Worm (Caenorhabditis elegans) whole organism, young adult: ENCODE measurements around the gene dhps-1.

Source experiments
- B0261.1 ChIP-seq: sonication (generic microtip); optimal IDR thresholded peaks from 2 replicates; lab custom pipeline; 2016; ENCODE audit warnings: mild to moderate bottlenecking, missing genetic modification characterization, moderate library complexity, missing compliant biosample characterization
- B0336.3 ChIP-seq: fragments of 200-800 bp; sonication (Bioruptor generic); IDR thresholded peaks from 2 replicates; pipeline ENCODE4 v1.3.6; 2022; ENCODE audit warnings: missing genetic modification characterization, missing compliant biosample characterization
- D2030.7 ChIP-seq: fragments of 200-800 bp; sonication (Bioruptor generic); IDR thresholded peaks from 2 replicates; pipeline ENCODE4 v1.3.6; 2022; ENCODE audit warnings: missing genetic modification reagents, missing genetic modification characterization, missing compliant biosample characterization
- F23B12.7 ChIP-seq: sonication (generic microtip); optimal IDR thresholded peaks from 2 replicates; lab custom pipeline; 2017; ENCODE audit warnings: missing genetic modification characterization, mild to moderate bottlenecking, missing compliant biosample characterization, antibody characterized with exemption, moderate library complexity; ENCODE audit not compliant: insufficient read depth
- F33H1.4 ChIP-seq: fragments of 200-800 bp; sonication (Bioruptor generic); IDR thresholded peaks from 2 replicates; pipeline ENCODE4 v1.3.6; 2022; ENCODE audit warnings: missing genetic modification reagents, missing genetic modification characterization, missing compliant biosample characterization
- F39B2.1 ChIP-seq: fragments of 200-800 bp; sonication (Bioruptor generic); IDR thresholded peaks from 2 replicates; pipeline ENCODE4 v1.3.6; 2022; ENCODE audit warnings: missing genetic modification reagents, missing genetic modification characterization, missing compliant biosample characterization
- F55B11.4 ChIP-seq: sonication (generic microtip); optimal IDR thresholded peaks from 2 replicates; lab custom pipeline; 2016; ENCODE audit warnings: missing compliant biosample characterization, missing genetic modification characterization, borderline replicate concordance; ENCODE audit not compliant: insufficient read depth
- T07F8.4 ChIP-seq: sonication (generic microtip); optimal IDR thresholded peaks from 2 replicates; lab custom pipeline; 2016; ENCODE audit warnings: mild to moderate bottlenecking, missing genetic modification characterization, moderate library complexity, missing compliant biosample characterization
- Y56A3A.18 ChIP-seq: fragments of 200-800 bp; sonication (Bioruptor generic); IDR thresholded peaks from 2 replicates; pipeline ENCODE4 v1.3.6; 2022; ENCODE audit warnings: missing genetic modification reagents, missing genetic modification characterization, missing compliant biosample characterization
- Y79H2A.3 ChIP-seq: fragments of 200-800 bp; sonication (Bioruptor generic); conservative IDR thresholded peaks from 2 replicates; pipeline ENCODE4 v1.3.6; 2022; ENCODE audit warnings: missing genetic modification reagents, missing genetic modification characterization, missing compliant biosample characterization
- ama-1 ChIP-seq, 3 experiments: fragments of 150-350 bp in 1 of 3; sonication (generic microtip) in 2 of 3; optimal IDR thresholded peaks; 2 replicates each; lab custom pipeline; 2014 to 2018; ENCODE audit warnings: missing biosample characterization in 2 of 3, missing genetic modification characterization in 2 of 3, missing genetic modification reagents in 2 of 3
- aptf-3 ChIP-seq: fragments of 200-800 bp; sonication (Bioruptor generic); IDR thresholded peaks from 2 replicates; pipeline ENCODE4 v1.3.6; 2022; ENCODE audit warnings: missing genetic modification characterization, missing compliant biosample characterization
- bed-1 ChIP-seq: fragments of 200-800 bp; sonication (Bioruptor generic); IDR thresholded peaks from 2 replicates; pipeline ENCODE4 v1.3.6; 2022; ENCODE audit warnings: missing genetic modification reagents, missing genetic modification characterization, missing compliant biosample characterization
- bed-2 ChIP-seq: fragments of 200-800 bp; sonication (Bioruptor generic); IDR thresholded peaks from 2 replicates; pipeline ENCODE4 v1.3.6; 2022; ENCODE audit warnings: missing genetic modification reagents, missing genetic modification characterization, missing compliant biosample characterization
- ceh-27 ChIP-seq: fragments of 200-800 bp; sonication (Bioruptor generic); optimal IDR thresholded peaks from 2 replicates; lab custom pipeline; 2018; ENCODE audit warnings: mild to moderate bottlenecking, missing genetic modification characterization, moderate library complexity, missing compliant biosample characterization
- dpff-1 ChIP-seq: sonication (generic microtip); optimal IDR thresholded peaks from 2 replicates; lab custom pipeline; 2017; ENCODE audit warnings: mild to moderate bottlenecking, missing genetic modification characterization, missing compliant biosample characterization
- dpl-1 ChIP-seq: fragments of 150-350 bp; optimal IDR thresholded peaks from 2 replicates; lab custom pipeline; 2014; ENCODE audit warnings: missing biosample characterization, missing genetic modification reagents, missing genetic modification characterization
- efl-1 ChIP-seq: fragments of 150-350 bp; optimal IDR thresholded peaks from 2 replicates; lab custom pipeline; 2014; ENCODE audit warnings: missing biosample characterization, missing genetic modification reagents, missing genetic modification characterization
- egrh-3 ChIP-seq: fragments of 200-800 bp; sonication (Bioruptor generic); IDR thresholded peaks from 2 replicates; pipeline ENCODE4 v1.3.6; 2022; ENCODE audit warnings: missing genetic modification reagents, missing genetic modification characterization, missing compliant biosample characterization
- ekl-4 ChIP-seq: fragments of 200-800 bp; sonication (Bioruptor generic); IDR thresholded peaks from 2 replicates; pipeline ENCODE4 v1.3.6; 2022; ENCODE audit warnings: missing genetic modification reagents, missing genetic modification characterization, missing compliant biosample characterization
- fkh-3 ChIP-seq: sonication (generic microtip); optimal IDR thresholded peaks from 2 replicates; lab custom pipeline; 2016; ENCODE audit warnings: mild to moderate bottlenecking, missing genetic modification characterization, missing compliant biosample characterization
- hlh-12 ChIP-seq: sonication (generic microtip); optimal IDR thresholded peaks from 2 replicates; lab custom pipeline; 2016; ENCODE audit warnings: missing genetic modification characterization, missing compliant biosample characterization
- hlh-26 ChIP-seq: fragments of 200-800 bp; sonication (Bioruptor generic); conservative IDR thresholded peaks from 2 replicates; pipeline ENCODE4 v1.3.6; 2022; ENCODE audit warnings: missing genetic modification reagents, missing genetic modification characterization, missing compliant biosample characterization
- hmg-1.2 ChIP-seq: fragments of 200-800 bp; sonication (Bioruptor generic); IDR thresholded peaks from 2 replicates; pipeline ENCODE4 v1.3.6; 2022; ENCODE audit warnings: missing genetic modification reagents, missing genetic modification characterization, missing compliant biosample characterization
- hmg-20 ChIP-seq: fragments of 200-800 bp; sonication (Bioruptor generic); IDR thresholded peaks from 2 replicates; pipeline ENCODE4 v1.3.6; 2022; ENCODE audit warnings: missing genetic modification reagents, missing genetic modification characterization, missing compliant biosample characterization
- lin-26 ChIP-seq: fragments of 200-800 bp; sonication (Bioruptor generic); IDR thresholded peaks from 2 replicates; pipeline ENCODE4 v1.3.6; 2022; ENCODE audit warnings: missing genetic modification reagents, missing genetic modification characterization, missing compliant biosample characterization
- lin-35 ChIP-seq, 3 experiments: fragments of 150-350 bp in 2 of 3; sonication (generic microtip) in 1 of 3; optimal IDR thresholded peaks; 2 replicates each; lab custom pipeline; 2014 to 2018; ENCODE audit warnings: missing biosample characterization in 3 of 3, missing genetic modification characterization in 3 of 3, missing genetic modification reagents in 3 of 3
- lir-1 ChIP-seq: fragments of 200-800 bp; sonication (Bioruptor generic); conservative IDR thresholded peaks from 2 replicates; pipeline ENCODE4 v1.3.6; 2022; ENCODE audit warnings: missing genetic modification reagents, missing genetic modification characterization, missing compliant biosample characterization
- madf-3 ChIP-seq: fragments of 200-800 bp; sonication (Bioruptor generic); IDR thresholded peaks from 2 replicates; pipeline ENCODE4 v1.3.6; 2022; ENCODE audit warnings: missing genetic modification reagents, missing genetic modification characterization, missing compliant biosample characterization
- mes-4 ChIP-seq: sonication (generic microtip); optimal IDR thresholded peaks from 2 replicates; lab custom pipeline; 2016; ENCODE audit warnings: missing genotype, missing genetic modification characterization, missing compliant biosample characterization
- mxl-1 ChIP-seq: sonication (generic microtip); optimal IDR thresholded peaks from 2 replicates; lab custom pipeline; 2016; ENCODE audit warnings: missing genetic modification characterization, missing compliant biosample characterization
- nfya-1 ChIP-seq: sonication (generic microtip); optimal IDR thresholded peaks from 2 replicates; lab custom pipeline; 2017; ENCODE audit warnings: antibody characterized with exemption, missing compliant biosample characterization, missing genetic modification characterization, borderline replicate concordance; ENCODE audit not compliant: insufficient read depth
- nfya-2 ChIP-seq: fragments of 200-800 bp; sonication (Bioruptor generic); IDR thresholded peaks from 2 replicates; pipeline ENCODE4 v1.3.6; 2022; ENCODE audit warnings: missing genetic modification reagents, missing genetic modification characterization, missing compliant biosample characterization
- nhr-27 ChIP-seq: fragments of 200-800 bp; sonication (Bioruptor generic); optimal IDR thresholded peaks from 2 replicates; lab custom pipeline; 2018; ENCODE audit warnings: mild to moderate bottlenecking, missing genetic modification characterization, moderate library complexity, missing compliant biosample characterization
- nhr-80 ChIP-seq: sonication (generic microtip); optimal IDR thresholded peaks from 2 replicates; lab custom pipeline; 2016; ENCODE audit warnings: missing genetic modification characterization, missing compliant biosample characterization
- nhr-90 ChIP-seq: sonication (generic microtip); optimal IDR thresholded peaks from 2 replicates; lab custom pipeline; 2016; ENCODE audit warnings: missing genotype, mild to moderate bottlenecking, missing genetic modification characterization, missing compliant biosample characterization
- rec-8 ChIP-seq, 2 experiments: sonication (generic microtip); optimal IDR thresholded peaks; 2 replicates each; lab custom pipeline; 2016; ENCODE audit warnings: mild to moderate bottlenecking in 2 of 2, missing genetic modification characterization in 2 of 2, missing genetic modification reagents in 2 of 2, missing genotype in 2 of 2, missing biosample characterization in 1 of 2, missing compliant biosample characterization in 1 of 2, moderate library complexity in 1 of 2
- repo-1 ChIP-seq: sonication (generic microtip); optimal IDR thresholded peaks from 2 replicates; lab custom pipeline; 2017; ENCODE audit warnings: mild to moderate bottlenecking, missing genetic modification characterization, missing compliant biosample characterization
- sea-2 ChIP-seq: fragments of 200-800 bp; sonication (Bioruptor generic); IDR thresholded peaks from 2 replicates; pipeline ENCODE4 v1.3.6; 2022; ENCODE audit warnings: missing genetic modification characterization, missing compliant biosample characterization
- snpc-1.1 ChIP-seq: sonication (generic microtip); optimal IDR thresholded peaks from 2 replicates; lab custom pipeline; 2017; ENCODE audit warnings: missing genetic modification characterization, mild to moderate bottlenecking, missing compliant biosample characterization, antibody characterized with exemption, moderate library complexity, missing genotype, missing genetic modification reagents; ENCODE audit not compliant: insufficient read depth
- snpc-1.3 ChIP-seq: sonication (generic microtip); optimal IDR thresholded peaks from 2 replicates; lab custom pipeline; 2017; ENCODE audit warnings: missing genetic modification characterization, mild to moderate bottlenecking, missing compliant biosample characterization, antibody characterized with exemption, moderate library complexity, missing genotype, missing genetic modification reagents; ENCODE audit not compliant: insufficient read depth
- snpc-3.4 ChIP-seq: sonication (generic microtip); optimal IDR thresholded peaks from 2 replicates; lab custom pipeline; 2017; ENCODE audit warnings: missing genetic modification characterization, mild to moderate bottlenecking, missing compliant biosample characterization, antibody characterized with exemption, moderate library complexity, missing genotype, missing genetic modification reagents
- snpc-4 ChIP-seq, 5 experiments: fragments of 150-350 bp in 1 of 5; sonication (generic microtip) in 4 of 5; optimal IDR thresholded peaks; 2 replicates each; lab custom pipeline; 2014 to 2018; ENCODE audit warnings: missing genetic modification characterization in 5 of 5, missing biosample characterization in 3 of 5, antibody characterized with exemption in 2 of 5, mild to moderate bottlenecking in 2 of 5, missing compliant biosample characterization in 2 of 5, missing genotype in 2 of 5, moderate library complexity in 2 of 5, missing genetic modification reagents in 1 of 5
- sptf-2 ChIP-seq: fragments of 200-800 bp; sonication (Bioruptor generic); optimal IDR thresholded peaks from 2 replicates; lab custom pipeline; 2018; ENCODE audit warnings: mild to moderate bottlenecking, missing genetic modification characterization, missing compliant biosample characterization
- tbp1 ChIP-seq: fragments of 200-800 bp; sonication (Bioruptor generic); optimal IDR thresholded peaks from 2 replicates; lab custom pipeline; 2018; ENCODE audit warnings: mild to moderate bottlenecking, missing genetic modification characterization, missing compliant biosample characterization
- xnd-1 ChIP-seq: sonication (generic microtip); optimal IDR thresholded peaks from 2 replicates; lab custom pipeline; 2016; ENCODE audit warnings: missing genotype, missing genetic modification reagents, missing genetic modification characterization, missing compliant biosample characterization
- ztf-18 ChIP-seq: sonication (generic microtip); optimal IDR thresholded peaks from 2 replicates; lab custom pipeline; 2016; ENCODE audit warnings: missing genotype, mild to moderate bottlenecking, missing genetic modification characterization, missing compliant biosample characterization

Gene dhps-1

DNA sequence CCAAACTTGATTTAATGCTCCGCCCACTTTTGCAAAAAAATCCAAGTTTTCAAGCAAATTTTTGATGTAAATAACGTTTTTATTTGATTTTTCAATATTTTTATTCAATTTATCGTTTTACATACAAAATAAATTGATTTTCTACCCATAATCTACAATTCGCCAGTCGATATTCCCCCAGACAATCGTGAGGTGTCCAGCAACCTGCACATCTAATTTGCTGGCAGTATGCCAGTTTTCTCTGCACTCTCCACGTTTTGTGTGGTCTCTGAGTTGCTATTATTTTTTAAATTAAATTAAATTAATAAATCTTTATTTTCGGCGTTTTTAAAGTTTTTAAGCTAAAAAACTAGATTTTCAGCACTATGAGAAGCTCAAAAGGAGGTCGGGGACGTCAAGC is 12.7 kb upstream of the dhps-1 start (continued):
- no peak for TF ChIP-seq nhr-27 (tag; lab: Kevin White, UChicago)
- TF ChIP-seq bed-2 (GFP tag; lab: Robert Waterston, UW), result no peak
- TF ChIP-seq hlh-12 (tag; lab: Kevin White, UChicago), result no peak
- no peak for TF ChIP-seq nfya-1 (tag; lab: Kevin White, UChicago)
- peak; percentile 28 for TF ChIP-seq nhr-80
- peak; percentile 87 for TF ChIP-seq snpc-1.3
- no peak for TF ChIP-seq fkh-3 (tag; lab: Kevin White, UChicago)
- TF ChIP-seq B0261.1 (tag; lab: Kevin White, UChicago), result no peak
- TF ChIP-seq F33H1.4 (GFP tag; lab: Robert Waterston, UW), result peak; percentile 93
- peak; percentile 16 for TF ChIP-seq snpc-1.1 (tag; lab: Kevin White, UChicago)
- no peak for TF ChIP-seq nfya-2 (GFP tag; lab: Robert Waterston, UW)
- peak in 1 of 3 experiments; percentile 88 for TF ChIP-seq lin-35 (GFP tag; optimal IDR thresholded peaks at IDR 0.05; lab: Kevin White, UChicago)
- TF ChIP-seq snpc-4 (GFP tag; optimal IDR thresholded peaks at IDR 0.05; lab: Kevin White, UChicago), result peak; percentile 23
- peak in 3 of 4 experiments; percentile 66 to 79 (median 66) for TF ChIP-seq snpc-4 (tag; optimal IDR thresholded peaks at IDR 0.05; lab: Kevin White, UChicago)
- TF ChIP-seq mes-4, result no peak
- TF ChIP-seq egrh-3 (GFP tag; lab: Robert Waterston, UW), result peak; percentile 59
- TF ChIP-seq lir-1 (GFP tag; lab: Robert Waterston, UW), result peak; percentile 88
- TF ChIP-seq repo-1 (tag; lab: Kevin White, UChicago), result peak; percentile 13
- no peak for TF ChIP-seq F39B2.1 (GFP tag; lab: Robert Waterston, UW)
- TF ChIP-seq F55B11.4 (tag; lab: Kevin White, UChicago), result no peak
- TF ChIP-seq efl-1 (GFP tag; lab: Kevin White, UChicago), result peak; percentile 55
- no peak for TF ChIP-seq rec-8 (tag; optimal IDR thresholded peaks at IDR 0.05; lab: Kevin White, UChicago)
- TF ChIP-seq mxl-1, result no peak
- no peak for TF ChIP-seq lin-26
- peak; percentile 71 for TF ChIP-seq ztf-18 (tag; lab: Kevin White, UChicago)
- peak; percentile 98 for TF ChIP-seq hmg-1.2
- TF ChIP-seq Y79H2A.3 (GFP tag; lab: Robert Waterston, UW), result no peak
- no peak for TF ChIP-seq ceh-27 (GFP tag; lab: Kevin White, UChicago)
- TF ChIP-seq dpff-1, result no peak
- TF ChIP-seq hlh-26, result no peak
- no peak for TF ChIP-seq hmg-20 (GFP tag; lab: Robert Waterston, UW)
- TF ChIP-seq Y56A3A.18 (GFP tag; lab: Robert Waterston, UW), result no peak
- TF ChIP-seq sea-2, result no peak
- no peak for TF ChIP-seq ama-1 (optimal IDR thresholded peaks at IDR 0.05; lab: Kevin White, UChicago)
- TF ChIP-seq ama-1 (GFP tag; optimal IDR thresholded peaks at IDR 0.05; lab: Kevin White, UChicago), result no peak
- TF ChIP-seq madf-3 (GFP tag; lab: Robert Waterston, UW), result peak; percentile 99
- TF ChIP-seq nhr-90 (tag; lab: Kevin White, UChicago), result no peak
- TF ChIP-seq xnd-1 (tag; lab: Kevin White, UChicago), result peak; percentile 4
- TF ChIP-seq tbp1 (GFP tag; lab: Kevin White, UChicago), result peak; percentile 76
- TF ChIP-seq B0336.3 (GFP tag; lab: Robert Waterston, UW), result peak; percentile 68
- TF ChIP-seq bed-1 (GFP tag; lab: Robert Waterston, UW), result no peak
- peak; percentile 96 for TF ChIP-seq D2030.7
- no peak for TF ChIP-seq aptf-3 (GFP tag; lab: Robert Waterston, UW)
- TF ChIP-seq F23B12.7 (tag; lab: Kevin White, UChicago), result no peak
- no peak for TF ChIP-seq sptf-2
- peak; percentile 27 for TF ChIP-seq dpl-1 (GFP tag; lab: Kevin White, UChicago)
- peak; percentile 88 for TF ChIP-seq snpc-3.4 (tag; lab: Kevin White, UChicago)
- TF ChIP-seq T07F8.4 (tag; lab: Kevin White, UChicago), result peak; percentile 31
- TF ChIP-seq ekl-4 (GFP tag; lab: Robert Waterston, UW), result no peak; the same call in 1 of the 2 replicates
